Worm (Caenorhabditis elegans): ENCODE measurements around the gene dct-18.

ce11 chrII:12928241-12928640, 3.4 kb upstream of the dct-18 start, which contains the start of gene F58G1.3:
- TF ChIP-seq klf-2 (GFP tag; conservative IDR thresholded peaks at IDR 0.05), result no peak
- no peak for TF ChIP-seq T22C8.4 (GFP tag; IDR thresholded peaks at IDR 0.05)
- no peak for TF ChIP-seq ztf-23 (GFP tag; IDR thresholded peaks at IDR 0.05)
- TF ChIP-seq ztf-29 (GFP tag; IDR thresholded peaks at IDR 0.05), result no peak
- TF ChIP-seq ref-1 (GFP tag; conservative IDR thresholded peaks at IDR 0.05), result no peak
- no peak for TF ChIP-seq med-1 (GFP tag; optimal IDR thresholded peaks at IDR 0.05; ENCODE audit: insufficient read depth)

Data from whole organism, midembryonic.